Fruit fly (Drosophila melanogaster) whole organism, embryonic: ENCODE measurements around the gene Ugt35E1.

Source experiments
- ATbp ChIP-seq: fragments of 200-800 bp; sonication (Bioruptor generic); optimal IDR thresholded peaks from 2 replicates; lab custom pipeline; 2017; ENCODE audit warnings: missing biosample characterization, mild to moderate bottlenecking, missing genetic modification characterization, missing genetic modification reagents
- Asciz ChIP-seq: fragments of 200-800 bp; sonication (Bioruptor generic); optimal IDR thresholded peaks from 2 replicates; lab custom pipeline; 2017; ENCODE audit warnings: missing biosample characterization, mild to moderate bottlenecking, missing genetic modification characterization, missing genetic modification reagents
- CG10979 ChIP-seq: fragments of 200-800 bp; sonication (Bioruptor generic); optimal IDR thresholded peaks from 2 replicates; lab custom pipeline; 2018; ENCODE audit warnings: missing biosample characterization, mild to moderate bottlenecking, missing genetic modification characterization, moderate library complexity
- CG1233 ChIP-seq: fragments of 200-800 bp; sonication (Bioruptor generic); optimal IDR thresholded peaks from 4 replicates; lab custom pipeline; 2018; ENCODE audit warnings: missing biosample characterization, mild to moderate bottlenecking, missing genetic modification characterization
- CG14014 ChIP-seq: fragments of 200-800 bp; sonication (Bioruptor generic); IDR thresholded peaks from 2 replicates; pipeline ENCODE4 v1.3.6; 2022; ENCODE audit warnings: missing biosample characterization, missing genetic modification characterization
- CG14667 ChIP-seq: fragments of 200-800 bp; sonication (Bioruptor generic); IDR thresholded peaks from 2 replicates; pipeline ENCODE4 v1.3.6; 2022; ENCODE audit warnings: missing biosample characterization, missing genetic modification characterization
- CG15073 ChIP-seq: fragments of 200-800 bp; sonication (Bioruptor generic); optimal IDR thresholded peaks from 2 replicates; lab custom pipeline; 2016; ENCODE audit warnings: missing biosample characterization, missing genetic modification characterization
- CG17328 ChIP-seq: fragments of 200-800 bp; sonication (Bioruptor generic); IDR thresholded peaks from 2 replicates; pipeline ENCODE4 v1.3.6; 2022; ENCODE audit warnings: missing biosample characterization, missing genetic modification characterization
- CG17359 ChIP-seq: fragments of 200-800 bp; sonication (Bioruptor generic); optimal IDR thresholded peaks from 3 replicates; lab custom pipeline; 2018; ENCODE audit warnings: missing biosample characterization, mild to moderate bottlenecking, missing genetic modification characterization, moderate library complexity
- CG17829 ChIP-seq: fragments of 200-800 bp; optimal IDR thresholded peaks from 2 replicates; lab custom pipeline; 2019; ENCODE audit warnings: missing biosample characterization, mild to moderate bottlenecking, missing genetic modification characterization, moderate library complexity
- CG4617 ChIP-seq: fragments of 200-800 bp; sonication (Bioruptor generic); optimal IDR thresholded peaks from 3 replicates; lab custom pipeline; 2016; ENCODE audit warnings: missing biosample characterization, missing genetic modification characterization, borderline replicate concordance
- CG6654 ChIP-seq: fragments of 200-800 bp; sonication (Bioruptor generic); optimal IDR thresholded peaks from 2 replicates; lab custom pipeline; 2017; ENCODE audit warnings: missing biosample characterization, mild to moderate bottlenecking, missing genetic modification characterization
- CG6683 ChIP-seq: fragments of 200-800 bp; sonication (Bioruptor generic); optimal IDR thresholded peaks from 2 replicates; lab custom pipeline; 2017; ENCODE audit warnings: missing biosample characterization, mild to moderate bottlenecking, missing genetic modification characterization, missing genetic modification reagents
- CG6765 ChIP-seq: fragments of 200-800 bp; sonication (Bioruptor generic); optimal IDR thresholded peaks from 3 replicates; lab custom pipeline; 2017; ENCODE audit warnings: missing biosample characterization, mild to moderate bottlenecking, missing genetic modification characterization
- CG9437 ChIP-seq: fragments of 200-800 bp; sonication (Bioruptor generic); optimal IDR thresholded peaks from 2 replicates; lab custom pipeline; 2018; ENCODE audit warnings: missing biosample characterization, mild to moderate bottlenecking, missing genetic modification characterization
- CG9932 ChIP-seq: fragments of 200-800 bp; sonication (Bioruptor generic); IDR thresholded peaks from 2 replicates; pipeline ENCODE4 v1.3.6; 2022; ENCODE audit warnings: missing biosample characterization, missing genetic modification characterization
- Dbx ChIP-seq: fragments of 200-800 bp; sonication (Bioruptor generic); IDR thresholded peaks from 3 replicates; pipeline ENCODE4 v1.3.6; 2022; ENCODE audit warnings: missing biosample characterization, missing genetic modification characterization
- Dll ChIP-seq: fragments of 200-800 bp; sonication (Bioruptor generic); IDR thresholded peaks from 4 replicates; pipeline ENCODE4 v1.3.6; 2022; ENCODE audit warnings: missing biosample characterization, missing genetic modification characterization; ENCODE audit not compliant: partially characterized antibody
- Eip74EF ChIP-seq, 2 experiments: fragments of 200-800 bp in 1 of 2; fragments of >200 bp in 1 of 2; sonication (Bioruptor generic) in 1 of 2; optimal IDR thresholded peaks; 2 replicates each; lab custom pipeline; 2017 to 2019; ENCODE audit warnings: missing biosample characterization in 2 of 2, missing genetic modification characterization in 2 of 2, mild to moderate bottlenecking in 1 of 2, moderate library complexity in 1 of 2
- GATAe ChIP-seq: fragments of 200-800 bp; sonication (Bioruptor generic); conservative IDR thresholded peaks from 2 replicates; pipeline ENCODE4 v1.3.6; 2022; ENCODE audit warnings: missing biosample characterization, missing genetic modification characterization
- H2.0 ChIP-seq: fragments of 200-800 bp; sonication (Bioruptor generic); IDR thresholded peaks from 2 replicates; pipeline ENCODE4 v1.3.6; 2022; ENCODE audit warnings: missing biosample characterization, missing genetic modification characterization
- HmgZ ChIP-seq: fragments of 200-800 bp; sonication (Bioruptor generic); optimal IDR thresholded peaks from 2 replicates; lab custom pipeline; 2018; ENCODE audit warnings: missing biosample characterization, mild to moderate bottlenecking, missing genetic modification characterization
- PHDP ChIP-seq: fragments of 200-800 bp; sonication (Bioruptor generic); optimal IDR thresholded peaks from 3 replicates; lab custom pipeline; 2018; ENCODE audit warnings: missing biosample characterization, mild to moderate bottlenecking, missing genetic modification characterization, moderate library complexity
- Sry-δ ChIP-seq: fragments of 200-800 bp; sonication (Bioruptor generic); optimal IDR thresholded peaks from 2 replicates; lab custom pipeline; 2016; ENCODE audit warnings: missing biosample characterization, missing genetic modification characterization
- Tbp ChIP-seq: fragments of >200 bp; optimal IDR thresholded peaks from 2 replicates; lab custom pipeline; 2018; ENCODE audit warnings: missing biosample characterization, missing genetic modification characterization
- Xrp1 ChIP-seq: fragments of 200-800 bp; sonication (Bioruptor generic); IDR thresholded peaks from 2 replicates; pipeline ENCODE4 v1.3.6; 2022; ENCODE audit warnings: missing biosample characterization, missing genetic modification characterization
- caup ChIP-seq: fragments of 200-800 bp; sonication (Bioruptor generic); optimal IDR thresholded peaks from 3 replicates; lab custom pipeline; 2017; ENCODE audit warnings: missing biosample characterization, mild to moderate bottlenecking, missing genetic modification characterization, moderate library complexity; ENCODE audit not compliant: severe bottlenecking
- chinmo ChIP-seq: fragments of 200-800 bp; sonication (Bioruptor generic); IDR thresholded peaks from 4 replicates; pipeline ENCODE4 v1.3.6; 2022; ENCODE audit warnings: missing biosample characterization, missing genetic modification characterization; ENCODE audit not compliant: partially characterized antibody
- crp ChIP-seq, 2 experiments: fragments of 200-800 bp; sonication (Bioruptor generic); optimal IDR thresholded peaks; 2 replicates in 1 of 2; 3 replicates in 1 of 2; lab custom pipeline; 2017; ENCODE audit warnings: missing biosample characterization in 2 of 2, missing genetic modification characterization in 2 of 2, mild to moderate bottlenecking in 1 of 2, moderate library complexity in 1 of 2
- cwo ChIP-seq: fragments of 200-800 bp; sonication (Bioruptor generic); optimal IDR thresholded peaks from 3 replicates; lab custom pipeline; 2017; ENCODE audit warnings: missing biosample characterization, missing genetic modification characterization, mild to moderate bottlenecking, moderate library complexity, missing genetic modification reagents
- fd102C ChIP-seq: fragments of 200-800 bp; sonication (Bioruptor generic); optimal IDR thresholded peaks from 2 replicates; lab custom pipeline; 2018; ENCODE audit warnings: missing biosample characterization, mild to moderate bottlenecking, missing genetic modification characterization, moderate library complexity
- gce ChIP-seq: fragments of 200-800 bp; sonication (Bioruptor generic); IDR thresholded peaks from 3 replicates; pipeline ENCODE4 v1.3.6; 2022; ENCODE audit warnings: missing biosample characterization, missing genetic modification characterization
- gem ChIP-seq: fragments of 200-800 bp; sonication (Bioruptor generic); optimal IDR thresholded peaks from 2 replicates; lab custom pipeline; 2019; ENCODE audit warnings: missing biosample characterization, mild to moderate bottlenecking, missing genetic modification characterization, moderate library complexity
- grau ChIP-seq: fragments of 200-800 bp; optimal IDR thresholded peaks from 3 replicates; lab custom pipeline; 2019; ENCODE audit warnings: missing biosample characterization, mild to moderate bottlenecking, missing genetic modification characterization, moderate library complexity
- hkb ChIP-seq, 2 experiments: fragments of 200-800 bp in 1 of 2; fragments of >200 bp in 1 of 2; sonication (Bioruptor generic) in 1 of 2; IDR thresholded peaks in 1 of 2; optimal IDR thresholded peaks in 1 of 2; 2 replicates each; pipeline versions ENCODE4 v1.3.6 to Lab custom; 2017 to 2022; ENCODE audit warnings: missing biosample characterization in 1 of 2, missing genetic modification characterization in 1 of 2
- ind ChIP-seq: fragments of 200-800 bp; sonication (Bioruptor generic); optimal IDR thresholded peaks from 3 replicates; lab custom pipeline; 2016; ENCODE audit warnings: missing biosample characterization, missing genetic modification characterization
- lab ChIP-seq: fragments of 200-800 bp; sonication (Bioruptor generic); optimal IDR thresholded peaks from 3 replicates; lab custom pipeline; 2017; ENCODE audit warnings: missing biosample characterization, missing genetic modification characterization, mild to moderate bottlenecking, moderate library complexity, missing genetic modification reagents
- lbe ChIP-seq: fragments of 200-800 bp; sonication (Bioruptor generic); optimal IDR thresholded peaks from 2 replicates; lab custom pipeline; 2016; ENCODE audit warnings: missing biosample characterization, mild to moderate bottlenecking, missing genetic modification characterization
- mam ChIP-seq: fragments of 200-800 bp; sonication (Bioruptor generic); optimal IDR thresholded peaks from 3 replicates; lab custom pipeline; 2016; ENCODE audit warnings: missing biosample characterization, missing genetic modification characterization
- pros ChIP-seq: fragments of 200-800 bp; sonication (Bioruptor generic); optimal IDR thresholded peaks from 3 replicates; lab custom pipeline; 2019; ENCODE audit warnings: missing biosample characterization, mild to moderate bottlenecking, missing genetic modification characterization, moderate library complexity
- sens ChIP-seq: fragments of 200-800 bp; sonication (Bioruptor generic); peaks from one replicate; lab custom pipeline; 2016; ENCODE audit warnings: missing biosample characterization, missing genetic modification characterization
- sens-2 ChIP-seq: fragments of 200-800 bp; sonication (Bioruptor generic); IDR thresholded peaks from 2 replicates; pipeline ENCODE4 v1.3.6; 2022; ENCODE audit warnings: missing biosample characterization, missing genetic modification characterization
- sug ChIP-seq: fragments of 200-800 bp; optimal IDR thresholded peaks from 2 replicates; lab custom pipeline; 2019; ENCODE audit warnings: missing biosample characterization, mild to moderate bottlenecking, missing genetic modification characterization, moderate library complexity
- twi ChIP-seq: fragments of 200-800 bp; optimal IDR thresholded peaks from 2 replicates; lab custom pipeline; 2019; ENCODE audit warnings: missing biosample characterization, mild to moderate bottlenecking, missing genetic modification characterization, moderate library complexity
- unpg ChIP-seq: fragments of 200-800 bp; sonication (Bioruptor generic); optimal IDR thresholded peaks from 3 replicates; lab custom pipeline; 2018; ENCODE audit warnings: missing biosample characterization, mild to moderate bottlenecking, missing genetic modification characterization, moderate library complexity
- zfh1 ChIP-seq: fragments of 200-800 bp; sonication (Bioruptor generic); IDR thresholded peaks from 3 replicates; pipeline ENCODE4 v1.3.6; 2022; ENCODE audit warnings: missing biosample characterization, missing genetic modification characterization

Ugt35E1 gene

DNA sequence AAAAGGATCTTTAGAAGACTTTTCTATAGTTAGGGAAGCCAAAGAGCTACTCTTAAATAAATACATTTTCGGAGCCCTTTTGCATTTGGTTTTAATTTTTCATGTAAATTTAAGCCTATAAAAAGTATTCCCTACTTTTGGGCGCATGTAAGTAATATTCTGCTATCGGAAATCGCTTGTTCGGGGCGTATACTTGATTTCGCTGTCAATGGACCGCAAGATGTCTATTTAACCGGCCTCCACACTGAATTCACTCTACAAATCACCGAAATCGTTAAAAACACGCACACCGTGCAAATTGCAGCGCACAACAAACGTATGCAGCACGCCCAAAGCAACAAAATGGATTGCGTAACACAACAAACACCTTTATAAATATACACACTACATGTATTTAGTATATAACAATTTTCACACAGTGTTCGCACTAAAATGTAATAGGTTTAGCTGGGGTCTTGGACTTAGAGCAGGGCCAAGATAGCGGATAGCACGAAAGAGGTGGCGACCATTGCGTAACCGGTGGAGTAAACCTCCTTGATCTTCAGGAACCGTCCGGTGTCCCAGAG lies 43.0 kb upstream of the Ugt35E1 start (continued):
- TF ChIP-seq Tbp (GFP tag; lab: Kevin White, UChicago) (no peak), crp (GFP tag; optimal IDR thresholded peaks at IDR 0.05; lab: Kevin White, UChicago) (no peak), CG9437 (GFP tag; lab: Kevin White, UChicago) (no peak), chinmo (GFP tag; lab: Robert Waterston, UW) (no peak), grau (tag; lab: Kevin White, UChicago) (no peak), Asciz (GFP tag; lab: Kevin White, UChicago) (no peak), CG6654 (GFP tag; lab: Kevin White, UChicago) (no peak), fd102C (GFP tag; lab: Kevin White, UChicago) (no peak), H2.0 (no peak), CG10979 (tag; lab: Kevin White, UChicago) (peak; percentile 83)

dm6 chr3R:11200885-11201421 lies 35.1 kb upstream of the Ugt35E1 start:
- TF ChIP-seq twi (tag; lab: Kevin White, UChicago) (no peak), Sry-δ (GFP tag; lab: Kevin White, UChicago) (no peak), gce (GFP tag; lab: Robert Waterston, UW) (no peak), Eip74EF (GFP tag; optimal IDR thresholded peaks at IDR 0.05; lab: Kevin White, UChicago) (no peak), CG6765 (GFP tag; lab: Kevin White, UChicago) (no peak), ind (GFP tag; lab: Kevin White, UChicago) (peak; percentile 61), PHDP (tag; lab: Kevin White, UChicago) (peak; percentile 66), CG17328 (GFP tag; lab: Robert Waterston, UW) (peak; percentile 39; the same call in 1 of the 2 replicates), unpg (GFP tag; lab: Kevin White, UChicago) (peak; percentile 58), ATbp (GFP tag; lab: Kevin White, UChicago) (no peak), lab (peak; percentile 81), pros (GFP tag; lab: Kevin White, UChicago) (no peak), CG6683 (no peak), Xrp1 (GFP tag; lab: Robert Waterston, UW) (no peak), CG9932 (GFP tag; lab: Robert Waterston, UW) (peak; percentile 40), CG14014 (GFP tag; lab: Robert Waterston, UW) (no peak), sens (GFP tag; lab: Kevin White, UChicago) (no peak), Asciz (GFP tag; lab: Kevin White, UChicago) (peak; percentile 32), HmgZ (tag; lab: Kevin White, UChicago) (peak; percentile 26), sug (tag; lab: Kevin White, UChicago) (peak; percentile 74), CG1233 (GFP tag; lab: Kevin White, UChicago) (peak; percentile 58), GATAe (GFP tag; lab: Robert Waterston, UW) (peak; percentile 87), CG17829 (tag; lab: Kevin White, UChicago) (no peak), CG17359 (tag; lab: Kevin White, UChicago) (peak; percentile 55), Dll (no peak), gem (tag; lab: Kevin White, UChicago) (peak; percentile 82), CG15073 (GFP tag; lab: Kevin White, UChicago) (no peak), hkb (optimal IDR thresholded peaks at IDR 0.05; lab: Kevin White, UChicago) (no peak), hkb (GFP tag; IDR thresholded peaks at IDR 0.05; lab: Robert Waterston, UW) (peak; percentile 60; the same call in 1 of the 2 replicates), mam (GFP tag; lab: Kevin White, UChicago) (peak; percentile 38), cwo (peak; percentile 75), CG14667 (no peak), zfh1 (GFP tag; lab: Robert Waterston, UW) (peak; percentile 58; the same call in 1 of the 3 replicates), caup (GFP tag; lab: Kevin White, UChicago) (peak; percentile 43), sens-2 (GFP tag; lab: Robert Waterston, UW) (no peak), lbe (GFP tag; lab: Kevin White, UChicago) (peak; percentile 81), chinmo (GFP tag; lab: Robert Waterston, UW) (peak; percentile 61; the same call in 1 of the 4 replicates), CG4617 (GFP tag; lab: Kevin White, UChicago) (no peak), Dbx (peak; percentile 35; the same call in 1 of the 3 replicates)
